Worm (Caenorhabditis elegans) whole organism, mixed stage, embryonic: ENCODE measurements around the gene sru-16.

Experiments used
- bed-3 ChIP-seq: fragments of 200-800 bp; sonication (Bioruptor generic); optimal IDR thresholded peaks from 3 replicates; lab custom pipeline; 2018; ENCODE audit warnings: mild to moderate bottlenecking, missing genetic modification characterization, moderate library complexity, missing compliant biosample characterization
- ceh-39 ChIP-seq: fragments of 150-350 bp; optimal IDR thresholded peaks from 2 replicates; lab custom pipeline; 2014; ENCODE audit warnings: missing biosample characterization, missing genetic modification characterization
- ceh-43 ChIP-seq: fragments of 200-800 bp; sonication (Bioruptor generic); optimal IDR thresholded peaks from 2 replicates; lab custom pipeline; 2018; ENCODE audit warnings: mild to moderate bottlenecking, missing genetic modification characterization, moderate library complexity, missing compliant biosample characterization
- ces-1 ChIP-seq: fragments of 150-350 bp; optimal IDR thresholded peaks from 2 replicates; lab custom pipeline; 2014; ENCODE audit warnings: missing biosample characterization, missing genetic modification reagents, missing genetic modification characterization
- mab-5 ChIP-seq: fragments of 150-350 bp; optimal IDR thresholded peaks from 2 replicates; lab custom pipeline; 2014; ENCODE audit warnings: missing biosample characterization, missing genetic modification characterization
- mep-1 ChIP-seq: fragments of 150-350 bp; optimal IDR thresholded peaks from 2 replicates; lab custom pipeline; 2017; ENCODE audit warnings: missing biosample characterization, missing genetic modification reagents, missing genetic modification characterization, inconsistent platforms
- nhr-12 ChIP-seq: fragments of 150-350 bp; optimal IDR thresholded peaks from 2 replicates; lab custom pipeline; 2014; ENCODE audit warnings: missing biosample characterization, missing genetic modification characterization
- nhr-28 ChIP-seq: fragments of 150-350 bp; optimal IDR thresholded peaks from 2 replicates; lab custom pipeline; 2014; ENCODE audit warnings: missing biosample characterization, missing genetic modification characterization
- nhr-76 ChIP-seq: sonication (generic microtip); optimal IDR thresholded peaks from 2 replicates; lab custom pipeline; 2017; ENCODE audit warnings: missing biosample characterization, missing genetic modification characterization
- snpc-4 ChIP-seq: fragments of 150-350 bp; optimal IDR thresholded peaks from 2 replicates; lab custom pipeline; 2014; ENCODE audit warnings: missing biosample characterization, missing genetic modification characterization
- unc-62 ChIP-seq: fragments of 150-350 bp; optimal IDR thresholded peaks from 2 replicates; lab custom pipeline; 2014; ENCODE audit warnings: missing biosample characterization, missing genetic modification reagents, missing genetic modification characterization

- TF ChIP-seq snpc-4 (tag; lab: Kevin White, UChicago) (no peak), mab-5 (no peak), ces-1 (GFP tag; lab: Kevin White, UChicago) (no peak), nhr-12 (tag; lab: Kevin White, UChicago) (no peak), ceh-43 (no peak), nhr-76 (tag; lab: Kevin White, UChicago) (no peak), mep-1 (tag; lab: Kevin White, UChicago) (no peak), ceh-39 (no peak), bed-3 (GFP tag; lab: Kevin White, UChicago) (no peak), nhr-28 (tag; lab: Kevin White, UChicago) (no peak), unc-62 (no peak)
Measured at ce11 chrIV:13591645-13592044, 12.6 kb downstream of the sru-16 start, which contains the start of gene tsp-5.
